Worm (Caenorhabditis elegans) whole organism, young adult: Measurements from ENCODE around the gene Y39B6A.43.

Source experiments
- B0336.3 ChIP-seq: fragments of 200-800 bp; sonication (Bioruptor generic); IDR thresholded peaks from 2 replicates; pipeline ENCODE4 v1.3.6; 2022; ENCODE audit warnings: missing genetic modification characterization, missing compliant biosample characterization
- D2030.7 ChIP-seq: fragments of 200-800 bp; sonication (Bioruptor generic); IDR thresholded peaks from 2 replicates; pipeline ENCODE4 v1.3.6; 2022; ENCODE audit warnings: missing genetic modification reagents, missing genetic modification characterization, missing compliant biosample characterization
- F33H1.4 ChIP-seq: fragments of 200-800 bp; sonication (Bioruptor generic); IDR thresholded peaks from 2 replicates; pipeline ENCODE4 v1.3.6; 2022; ENCODE audit warnings: missing genetic modification reagents, missing genetic modification characterization, missing compliant biosample characterization
- F39B2.1 ChIP-seq: fragments of 200-800 bp; sonication (Bioruptor generic); IDR thresholded peaks from 2 replicates; pipeline ENCODE4 v1.3.6; 2022; ENCODE audit warnings: missing genetic modification reagents, missing genetic modification characterization, missing compliant biosample characterization
- F49E8.2 ChIP-seq: sonication (generic microtip); optimal IDR thresholded peaks from 3 replicates; lab custom pipeline; 2017; ENCODE audit warnings: missing genetic modification characterization, mild to moderate bottlenecking, missing compliant biosample characterization, antibody characterized with exemption, moderate library complexity; ENCODE audit not compliant: insufficient read depth
- F57A8.1 ChIP-seq: fragments of 200-800 bp; sonication (Bioruptor generic); optimal IDR thresholded peaks from 2 replicates; lab custom pipeline; 2018; ENCODE audit warnings: mild to moderate bottlenecking, missing genetic modification characterization, moderate library complexity, missing compliant biosample characterization
- F57C9.4 ChIP-seq: sonication (generic microtip); optimal IDR thresholded peaks from 2 replicates; lab custom pipeline; 2017; ENCODE audit warnings: mild to moderate bottlenecking, missing genetic modification characterization, missing compliant biosample characterization
- K12H6.12 ChIP-seq: fragments of 200-800 bp; sonication (Bioruptor generic); optimal IDR thresholded peaks from 2 replicates; lab custom pipeline; 2018; ENCODE audit warnings: mild to moderate bottlenecking, missing genetic modification characterization, missing compliant biosample characterization
- T07F8.4 ChIP-seq: sonication (generic microtip); optimal IDR thresholded peaks from 2 replicates; lab custom pipeline; 2016; ENCODE audit warnings: mild to moderate bottlenecking, missing genetic modification characterization, moderate library complexity, missing compliant biosample characterization
- T26A5.8 ChIP-seq: sonication (generic microtip); optimal IDR thresholded peaks from 2 replicates; lab custom pipeline; 2016; ENCODE audit warnings: missing genetic modification characterization, missing compliant biosample characterization
- Y53F4B.3 ChIP-seq: fragments of 200-800 bp; sonication (Bioruptor generic); IDR thresholded peaks from 2 replicates; pipeline ENCODE4 v1.3.6; 2022; ENCODE audit warnings: missing genetic modification reagents, missing genetic modification characterization, missing compliant biosample characterization
- Y95B8A.8 ChIP-seq: fragments of 200-800 bp; sonication (Bioruptor generic); IDR thresholded peaks from 2 replicates; pipeline ENCODE4 v1.3.6; 2022; ENCODE audit warnings: missing genetic modification reagents, missing genetic modification characterization, missing compliant biosample characterization
- bed-1 ChIP-seq: fragments of 200-800 bp; sonication (Bioruptor generic); IDR thresholded peaks from 2 replicates; pipeline ENCODE4 v1.3.6; 2022; ENCODE audit warnings: missing genetic modification reagents, missing genetic modification characterization, missing compliant biosample characterization
- cebp-2 ChIP-seq: fragments of 200-800 bp; sonication (Bioruptor generic); IDR thresholded peaks from 2 replicates; pipeline ENCODE4 v1.3.6; 2022; ENCODE audit warnings: missing genetic modification characterization, missing compliant biosample characterization
- ceh-27 ChIP-seq: fragments of 200-800 bp; sonication (Bioruptor generic); optimal IDR thresholded peaks from 2 replicates; lab custom pipeline; 2018; ENCODE audit warnings: mild to moderate bottlenecking, missing genetic modification characterization, moderate library complexity, missing compliant biosample characterization
- ceh-58 ChIP-seq: fragments of 200-800 bp; sonication (Bioruptor generic); IDR thresholded peaks from 2 replicates; pipeline ENCODE4 v1.3.6; 2022; ENCODE audit warnings: missing genetic modification characterization, missing compliant biosample characterization
- ceh-91 ChIP-seq: fragments of 200-800 bp; sonication (Bioruptor generic); IDR thresholded peaks from 2 replicates; pipeline ENCODE4 v1.3.6; 2022; ENCODE audit warnings: missing genetic modification reagents, missing genetic modification characterization, missing compliant biosample characterization
- efl-1 ChIP-seq: fragments of 150-350 bp; optimal IDR thresholded peaks from 2 replicates; lab custom pipeline; 2014; ENCODE audit warnings: missing biosample characterization, missing genetic modification reagents, missing genetic modification characterization
- egl-44 ChIP-seq: fragments of 200-800 bp; sonication (Bioruptor generic); IDR thresholded peaks from 2 replicates; pipeline ENCODE4 v1.3.6; 2022; ENCODE audit warnings: missing genetic modification reagents, missing genetic modification characterization, missing compliant biosample characterization
- egrh-3 ChIP-seq: fragments of 200-800 bp; sonication (Bioruptor generic); IDR thresholded peaks from 2 replicates; pipeline ENCODE4 v1.3.6; 2022; ENCODE audit warnings: missing genetic modification reagents, missing genetic modification characterization, missing compliant biosample characterization
- ekl-4 ChIP-seq: fragments of 200-800 bp; sonication (Bioruptor generic); IDR thresholded peaks from 2 replicates; pipeline ENCODE4 v1.3.6; 2022; ENCODE audit warnings: missing genetic modification reagents, missing genetic modification characterization, missing compliant biosample characterization
- hmg-20 ChIP-seq: fragments of 200-800 bp; sonication (Bioruptor generic); IDR thresholded peaks from 2 replicates; pipeline ENCODE4 v1.3.6; 2022; ENCODE audit warnings: missing genetic modification reagents, missing genetic modification characterization, missing compliant biosample characterization
- hrde-1 ChIP-seq: sonication (generic microtip); optimal IDR thresholded peaks from 2 replicates; lab custom pipeline; 2016; ENCODE audit warnings: missing genetic modification characterization, mild to moderate bottlenecking, missing compliant biosample characterization, moderate library complexity, missing genotype, missing genetic modification reagents, borderline replicate concordance
- let-526 ChIP-seq: fragments of 200-800 bp; sonication (Bioruptor generic); IDR thresholded peaks from 2 replicates; pipeline ENCODE4 v1.3.6; 2022; ENCODE audit warnings: missing genetic modification reagents, missing genetic modification characterization, missing compliant biosample characterization
- let-607 ChIP-seq, 2 experiments: fragments of 200-800 bp in 1 of 2; sonication (Bioruptor generic) in 1 of 2; sonication (generic microtip) in 1 of 2; optimal IDR thresholded peaks; 2 replicates each; lab custom pipeline; 2016 to 2018; ENCODE audit warnings: mild to moderate bottlenecking in 2 of 2, missing compliant biosample characterization in 2 of 2, missing genetic modification characterization in 2 of 2, moderate library complexity in 2 of 2, missing genotype in 1 of 2
- lin-40 ChIP-seq: sonication (generic microtip); optimal IDR thresholded peaks from 2 replicates; lab custom pipeline; 2016; ENCODE audit warnings: missing genetic modification characterization, mild to moderate bottlenecking, missing compliant biosample characterization, missing genotype, missing genetic modification reagents
- lin-54 ChIP-seq: fragments of 200-800 bp; sonication (Bioruptor generic); optimal IDR thresholded peaks from 2 replicates; lab custom pipeline; 2018; ENCODE audit warnings: mild to moderate bottlenecking, missing genetic modification characterization, missing compliant biosample characterization
- lir-1 ChIP-seq: fragments of 200-800 bp; sonication (Bioruptor generic); conservative IDR thresholded peaks from 2 replicates; pipeline ENCODE4 v1.3.6; 2022; ENCODE audit warnings: missing genetic modification reagents, missing genetic modification characterization, missing compliant biosample characterization
- lsl-1 ChIP-seq: fragments of 200-800 bp; sonication (Bioruptor generic); optimal IDR thresholded peaks from 2 replicates; lab custom pipeline; 2018; ENCODE audit warnings: mild to moderate bottlenecking, missing genetic modification characterization, moderate library complexity, missing compliant biosample characterization
- lsy-27 ChIP-seq: sonication (generic microtip); optimal IDR thresholded peaks from 2 replicates; lab custom pipeline; 2017; ENCODE audit warnings: missing genetic modification characterization, mild to moderate bottlenecking, missing compliant biosample characterization, antibody characterized with exemption, missing genotype, borderline replicate concordance; ENCODE audit not compliant: insufficient read depth
- madf-10 ChIP-seq: sonication (generic microtip); optimal IDR thresholded peaks from 2 replicates; lab custom pipeline; 2016; ENCODE audit warnings: mild to moderate bottlenecking, missing genetic modification characterization, missing compliant biosample characterization
- nhr-179 ChIP-seq: sonication (generic microtip); optimal IDR thresholded peaks from 2 replicates; lab custom pipeline; 2016; ENCODE audit warnings: mild to moderate bottlenecking, missing genetic modification characterization, missing compliant biosample characterization
- nhr-80 ChIP-seq: sonication (generic microtip); optimal IDR thresholded peaks from 2 replicates; lab custom pipeline; 2016; ENCODE audit warnings: missing genetic modification characterization, missing compliant biosample characterization
- nhr-90 ChIP-seq: sonication (generic microtip); optimal IDR thresholded peaks from 2 replicates; lab custom pipeline; 2016; ENCODE audit warnings: missing genotype, mild to moderate bottlenecking, missing genetic modification characterization, missing compliant biosample characterization
- pbrm-1 ChIP-seq: fragments of 200-800 bp; sonication (Bioruptor generic); IDR thresholded peaks from 2 replicates; pipeline ENCODE4 v1.3.6; 2022; ENCODE audit warnings: missing genetic modification reagents, missing genetic modification characterization, missing compliant biosample characterization
- pha-4 ChIP-seq: fragments of 150-350 bp; sonication (generic microtip); optimal IDR thresholded peaks from 2 replicates; lab custom pipeline; 2014; ENCODE audit warnings: missing biosample characterization, missing genetic modification reagents, missing genetic modification characterization
- snpc-3.4 ChIP-seq: sonication (generic microtip); optimal IDR thresholded peaks from 2 replicates; lab custom pipeline; 2017; ENCODE audit warnings: missing genetic modification characterization, mild to moderate bottlenecking, missing compliant biosample characterization, antibody characterized with exemption, moderate library complexity, missing genotype, missing genetic modification reagents
- tbp1 ChIP-seq: fragments of 200-800 bp; sonication (Bioruptor generic); optimal IDR thresholded peaks from 2 replicates; lab custom pipeline; 2018; ENCODE audit warnings: mild to moderate bottlenecking, missing genetic modification characterization, missing compliant biosample characterization
- unc-130 ChIP-seq: sonication (generic microtip); optimal IDR thresholded peaks from 2 replicates; lab custom pipeline; 2016; ENCODE audit warnings: missing genetic modification reagents, missing genetic modification characterization, missing compliant biosample characterization
- xnd-1 ChIP-seq: sonication (generic microtip); optimal IDR thresholded peaks from 2 replicates; lab custom pipeline; 2016; ENCODE audit warnings: missing genotype, missing genetic modification reagents, missing genetic modification characterization, missing compliant biosample characterization
- zim-3 ChIP-seq: sonication (generic microtip); optimal IDR thresholded peaks from 2 replicates; lab custom pipeline; 2017; ENCODE audit warnings: mild to moderate bottlenecking, missing genetic modification characterization, moderate library complexity, missing compliant biosample characterization
- ztf-18 ChIP-seq: sonication (generic microtip); optimal IDR thresholded peaks from 2 replicates; lab custom pipeline; 2016; ENCODE audit warnings: missing genotype, mild to moderate bottlenecking, missing genetic modification characterization, missing compliant biosample characterization
- ztf-22 ChIP-seq: fragments of 200-800 bp; sonication (Bioruptor generic); optimal IDR thresholded peaks from 2 replicates; lab custom pipeline; 2018; ENCODE audit warnings: mild to moderate bottlenecking, missing genetic modification characterization, moderate library complexity, missing compliant biosample characterization

The Y39B6A.43 gene

DNA sequence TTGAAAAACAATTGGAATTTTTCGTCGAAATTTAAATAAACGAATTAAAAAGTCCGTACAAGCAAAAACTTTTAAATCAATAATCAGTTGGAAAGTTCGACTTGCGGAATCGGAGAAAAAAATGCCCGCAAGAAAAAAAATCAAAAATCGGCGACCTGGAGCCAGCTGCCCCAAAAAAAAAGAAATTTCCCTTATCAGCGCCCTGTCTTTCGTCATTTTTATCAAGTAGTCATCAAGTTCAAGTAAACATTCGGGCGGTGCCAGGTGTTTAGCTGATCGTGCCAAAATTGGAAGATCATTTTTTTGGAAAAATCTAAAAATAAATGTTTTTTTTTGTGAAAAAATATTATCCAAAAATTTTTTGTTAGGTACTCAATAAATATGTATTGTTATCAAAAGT, 10.7 kb upstream of the Y39B6A.43 start:
- peak; percentile 60 for TF ChIP-seq nhr-80
- TF ChIP-seq let-526 (GFP tag; lab: Robert Waterston, UW), result no peak

DNA sequence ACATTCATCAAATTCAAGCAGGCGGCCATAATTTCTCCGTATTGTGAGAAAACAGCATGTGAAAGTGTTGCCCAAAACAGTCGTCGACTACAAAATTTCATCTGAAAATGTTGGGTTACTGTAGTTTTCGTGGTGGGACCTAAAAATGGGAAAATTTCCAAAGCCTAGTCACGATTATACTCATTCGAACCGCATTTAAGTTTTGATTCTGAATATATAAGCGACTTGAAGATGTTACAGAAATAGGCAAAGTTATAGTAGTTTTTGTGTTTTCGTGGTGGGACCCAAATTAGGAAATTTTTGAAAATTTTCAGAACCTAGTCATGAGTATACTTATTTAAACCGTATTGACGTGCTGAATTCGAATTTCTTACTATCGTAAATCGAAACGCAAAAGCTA, 10.2 kb upstream of the Y39B6A.43 start, which contains the start of gene Y39B6A.41:
TSS of gene Y39B6A.41 (minus strand) at position 101 of the 400 bp plus-strand sequence.
- TF ChIP-seq ceh-58 (GFP tag; lab: Robert Waterston, UW), result no peak
- TF ChIP-seq pha-4 (tag; lab: Kevin White, UChicago), result no peak
- TF ChIP-seq F57A8.1 (GFP tag; lab: Kevin White, UChicago), result no peak
- no peak for TF ChIP-seq F57C9.4 (tag; lab: Kevin White, UChicago)
- no peak for TF ChIP-seq zim-3 (tag; lab: Kevin White, UChicago)
- TF ChIP-seq lir-1 (GFP tag; lab: Robert Waterston, UW), result no peak
- TF ChIP-seq ztf-22 (GFP tag; lab: Kevin White, UChicago), result no peak
- no peak for TF ChIP-seq T07F8.4 (tag; lab: Kevin White, UChicago)
- no peak for TF ChIP-seq ceh-27
- no peak for TF ChIP-seq snpc-3.4 (tag; lab: Kevin White, UChicago)
- TF ChIP-seq ztf-18, result no peak
- no peak for TF ChIP-seq tbp1 (GFP tag; lab: Kevin White, UChicago)
- no peak for TF ChIP-seq egl-44 (GFP tag; lab: Robert Waterston, UW)
- TF ChIP-seq Y95B8A.8, result no peak
- TF ChIP-seq ekl-4 (GFP tag; lab: Robert Waterston, UW), result no peak
- TF ChIP-seq T26A5.8 (tag; lab: Kevin White, UChicago), result no peak
- TF ChIP-seq Y53F4B.3 (GFP tag; lab: Robert Waterston, UW), result no peak
- TF ChIP-seq hrde-1 (tag; lab: Kevin White, UChicago), result no peak
- TF ChIP-seq pbrm-1 (GFP tag; lab: Robert Waterston, UW), result no peak
- TF ChIP-seq B0336.3 (GFP tag; lab: Robert Waterston, UW), result no peak

DNA sequence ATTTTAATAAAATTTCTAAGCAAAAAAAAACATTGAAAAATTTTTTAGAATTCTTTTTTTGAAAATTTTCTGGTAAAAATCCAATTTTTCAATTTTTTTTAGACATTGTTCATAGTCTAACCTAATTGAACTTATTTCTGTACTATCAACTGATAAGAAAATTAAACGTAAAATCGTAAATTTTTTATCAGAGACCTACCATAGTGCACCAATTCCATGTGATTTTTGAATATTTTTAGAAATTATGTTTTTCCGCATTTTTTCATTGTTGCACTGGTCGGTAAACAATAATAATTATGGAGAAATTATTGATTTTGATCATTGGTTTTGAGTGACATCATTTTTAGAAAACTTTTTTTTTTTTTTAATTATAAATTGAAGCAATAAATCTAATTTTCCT, 8.9 kb upstream of the Y39B6A.43 start:
- TF ChIP-seq let-607 (tag; optimal IDR thresholded peaks at IDR 0.05; lab: Kevin White, UChicago), result no peak
- TF ChIP-seq F39B2.1, result no peak
- TF ChIP-seq egrh-3 (GFP tag; lab: Robert Waterston, UW), result no peak
- no peak for TF ChIP-seq K12H6.12 (tag; lab: Kevin White, UChicago)
- no peak for TF ChIP-seq bed-1 (GFP tag; lab: Robert Waterston, UW)
- no peak for TF ChIP-seq ztf-22 (GFP tag; lab: Kevin White, UChicago)
- TF ChIP-seq lsy-27 (tag; lab: Kevin White, UChicago), result no peak
- TF ChIP-seq unc-130, result no peak

DNA sequence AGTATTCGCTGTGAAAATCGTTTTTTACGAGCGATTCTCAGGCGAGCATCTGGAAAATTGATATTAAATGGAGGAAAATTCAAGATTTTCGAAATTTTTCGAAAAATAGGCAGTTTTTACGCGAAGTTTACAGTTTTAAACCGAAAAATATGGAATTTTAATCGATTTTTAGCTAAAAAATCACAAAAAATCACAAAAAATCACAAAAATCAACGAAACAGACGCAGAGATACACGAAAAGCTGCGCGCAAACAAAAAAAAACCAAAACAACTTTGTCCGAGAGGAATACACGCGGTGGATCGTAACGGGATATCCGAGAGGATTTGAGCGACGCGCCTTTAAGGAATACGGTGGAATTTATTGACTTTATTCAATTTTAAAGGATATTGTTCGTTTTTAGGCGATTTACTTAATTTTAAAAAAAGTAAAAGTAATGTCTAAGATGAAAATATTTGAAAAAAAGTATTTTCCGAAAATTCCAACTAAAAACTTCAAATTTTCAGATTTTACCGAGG, 2.0 kb upstream of the Y39B6A.43 start, which contains the start of gene Y39B6A.42:
TSS of gene Y39B6A.42 (minus strand) at position 51 of the 516 bp plus-strand sequence.
- TF ChIP-seq F33H1.4 (GFP tag; lab: Robert Waterston, UW) (peak; percentile 82), hmg-20 (GFP tag; lab: Robert Waterston, UW) (no peak), bed-1 (GFP tag; lab: Robert Waterston, UW) (no peak), F49E8.2 (peak; percentile 55), lsl-1 (GFP tag; lab: Kevin White, UChicago) (peak; percentile 84), zim-3 (tag; lab: Kevin White, UChicago) (no peak), D2030.7 (0 out of 2 replicates have a peak, but pooled peaks have one; percentile 30), nhr-179 (tag; lab: Kevin White, UChicago) (no peak), madf-10 (tag; lab: Kevin White, UChicago) (no peak), efl-1 (GFP tag; lab: Kevin White, UChicago) (peak; percentile 34), nhr-90 (no peak), ceh-91 (peak; percentile 34; the same call in 1 of the 2 replicates), lin-40 (tag; lab: Kevin White, UChicago) (no peak), lin-54 (GFP tag; lab: Kevin White, UChicago) (no peak), F57A8.1 (GFP tag; lab: Kevin White, UChicago) (no peak), unc-130 (no peak), let-607 (tag; optimal IDR thresholded peaks at IDR 0.05; lab: Kevin White, UChicago) (no peak), tbp1 (GFP tag; lab: Kevin White, UChicago) (no peak), xnd-1 (tag; lab: Kevin White, UChicago) (peak; percentile 72), cebp-2 (GFP tag; lab: Robert Waterston, UW) (no peak), ztf-22 (GFP tag; lab: Kevin White, UChicago) (no peak)
